Worm (Caenorhabditis elegans): ENCODE results near the gene npr-26.

The npr-26 gene

DNA sequence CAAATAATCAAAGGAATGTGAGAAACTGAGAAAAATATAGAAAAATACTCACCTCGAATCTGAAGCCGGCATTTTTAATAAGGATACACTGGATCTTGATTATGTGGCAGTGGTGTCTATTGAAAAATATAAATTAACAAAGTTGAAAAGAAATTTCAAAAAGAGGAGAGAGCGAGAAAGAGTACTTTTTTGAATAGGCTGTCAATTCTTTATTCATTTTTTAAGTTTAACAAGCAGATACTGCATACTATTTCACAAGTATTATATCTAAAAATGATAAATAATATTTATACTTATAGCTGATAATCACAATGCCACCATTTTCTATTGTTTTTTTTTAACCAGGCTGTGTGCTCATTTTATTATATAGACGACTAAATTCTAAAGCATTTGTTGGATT is at the start of gene npr-26:
Gene npr-26, minus strand, starts transcription at position 101 of the 400 bp plus-strand sequence.
- TF ChIP-seq dmd-4 (tag; optimal IDR thresholded peaks at IDR 0.05) (no peak), ZK546.5 (tag; optimal IDR thresholded peaks at IDR 0.05) (no peak), nhr-77 (tag; optimal IDR thresholded peaks at IDR 0.05) (no peak), R02D3.7 (tag; optimal IDR thresholded peaks at IDR 0.05) (no peak), nhr-129 (tag; optimal IDR thresholded peaks at IDR 0.05) (no peak), F13H6.1 (tag; optimal IDR thresholded peaks at IDR 0.05) (no peak), unc-62 (GFP tag; optimal IDR thresholded peaks at IDR 0.05) (no peak), ama-1 (optimal IDR thresholded peaks at IDR 0.05) (no peak), alr-1 (tag; optimal IDR thresholded peaks at IDR 0.05) (no peak), lin-11 (tag; optimal IDR thresholded peaks at IDR 0.05) (no peak), zag-1 (tag; optimal IDR thresholded peaks at IDR 0.05) (no peak), ztf-11 (tag; optimal IDR thresholded peaks at IDR 0.05) (no peak), blmp-1 (tag; optimal IDR thresholded peaks at IDR 0.05; ENCODE audit: insufficient read depth) (no peak)

DNA sequence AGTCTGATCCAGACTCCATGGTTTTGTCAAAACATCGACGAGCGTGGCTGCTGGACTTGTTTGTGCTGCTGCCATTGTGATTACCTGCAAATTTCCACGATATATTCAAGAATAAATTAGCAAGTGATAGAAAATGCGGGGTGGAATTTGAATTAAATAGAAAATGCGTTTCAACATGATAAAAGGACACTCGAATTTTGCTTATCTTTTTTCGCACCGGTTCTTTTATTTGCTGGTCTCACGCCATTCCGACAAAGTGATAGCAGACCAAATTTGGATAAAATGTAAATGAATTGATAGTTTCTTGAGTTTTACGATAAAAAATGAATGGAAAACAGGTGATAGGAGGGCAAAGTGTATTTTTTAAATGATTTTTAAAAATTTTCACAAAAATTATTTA is 49.7 kb upstream of the npr-26 start, which contains the start of gene elo-2:
Gene elo-2, minus strand, starts transcription at position 84 of the 400 bp plus-strand sequence.
- no peak for TF ChIP-seq nhr-11 (tag; optimal IDR thresholded peaks at IDR 0.05)
- TF ChIP-seq zag-1 (tag; optimal IDR thresholded peaks at IDR 0.05) = no peak
- TF ChIP-seq ztf-4 (tag; optimal IDR thresholded peaks at IDR 0.05) = no peak
- peak; percentile 59 for TF ChIP-seq sma-9 (GFP tag; optimal IDR thresholded peaks at IDR 0.05)
- TF ChIP-seq sma-9 (tag; optimal IDR thresholded peaks at IDR 0.05) = no peak
- no peak for TF ChIP-seq nhr-23 (tag; optimal IDR thresholded peaks at IDR 0.05)
- TF ChIP-seq sma-3 (GFP tag; optimal IDR thresholded peaks at IDR 0.05) = no peak
- no peak for TF ChIP-seq C34F6.9 (tag; optimal IDR thresholded peaks at IDR 0.05)
- no peak for TF ChIP-seq lin-11 (tag; optimal IDR thresholded peaks at IDR 0.05)
- TF ChIP-seq blmp-1 (tag; optimal IDR thresholded peaks at IDR 0.05; ENCODE audit: insufficient read depth) = no peak
- TF ChIP-seq sem-4 (tag; optimal IDR thresholded peaks at IDR 0.05) = no peak
- no peak for TF ChIP-seq mab-5 (tag; optimal IDR thresholded peaks at IDR 0.05)
- no peak for TF ChIP-seq aly-2 (tag; optimal IDR thresholded peaks at IDR 0.05)
- TF ChIP-seq Y55F3AM.14 (GFP tag; optimal IDR thresholded peaks at IDR 0.05) = no peak
- no peak for TF ChIP-seq skn-1 (tag; optimal IDR thresholded peaks at IDR 0.05)
- peak; percentile 9 for TF ChIP-seq crh-2 (tag; optimal IDR thresholded peaks at IDR 0.05)
- peak; percentile 30 for TF ChIP-seq fos-1 (tag; optimal IDR thresholded peaks at IDR 0.05)
- TF ChIP-seq ZK546.5 (tag; optimal IDR thresholded peaks at IDR 0.05) = no peak
- no peak for TF ChIP-seq unc-62 (GFP tag; optimal IDR thresholded peaks at IDR 0.05)
- TF ChIP-seq nhr-6 (tag; optimal IDR thresholded peaks at IDR 0.05) = no peak
- no peak for TF ChIP-seq ama-1 (optimal IDR thresholded peaks at IDR 0.05)
- no peak for TF ChIP-seq ceh-82 (tag; optimal IDR thresholded peaks at IDR 0.05)
- no peak for TF ChIP-seq R02D3.7 (tag; optimal IDR thresholded peaks at IDR 0.05)
- TF ChIP-seq lin-39 (tag; optimal IDR thresholded peaks at IDR 0.05) = no peak
- TF ChIP-seq gmeb-1 (tag; optimal IDR thresholded peaks at IDR 0.05) = peak; percentile 40
- TF ChIP-seq lin-13 (GFP tag; optimal IDR thresholded peaks at IDR 0.05) = no peak
- no peak for TF ChIP-seq mbf-1 (tag; optimal IDR thresholded peaks at IDR 0.05)

DNA sequence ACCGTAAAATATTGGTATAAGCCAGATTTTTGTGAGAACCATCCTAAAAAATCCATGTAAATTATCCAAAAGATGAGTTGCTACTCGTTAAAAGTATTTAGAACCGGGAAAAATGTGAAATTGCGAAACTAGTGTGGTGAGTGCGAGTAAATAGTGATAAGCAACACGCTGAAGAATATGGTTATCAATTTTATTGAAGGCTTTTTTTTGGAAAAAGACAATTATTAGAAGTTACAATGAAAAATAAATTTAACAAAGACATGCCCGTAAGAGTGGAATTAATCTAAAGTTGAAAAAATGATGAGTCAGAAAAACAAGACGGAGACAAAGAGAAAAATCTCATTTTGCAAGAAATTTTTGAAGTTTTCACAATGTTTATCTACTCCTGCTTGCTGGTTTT is 48.3 kb upstream of the npr-26 start, which contains the start of gene F11E6.6:
Gene F11E6.6, minus strand, starts transcription at position 101 of the 400 bp plus-strand sequence.
- peak; percentile 48 for TF ChIP-seq fos-1 (tag; optimal IDR thresholded peaks at IDR 0.05)
- TF ChIP-seq aly-2 (tag; optimal IDR thresholded peaks at IDR 0.05) = no peak

DNA sequence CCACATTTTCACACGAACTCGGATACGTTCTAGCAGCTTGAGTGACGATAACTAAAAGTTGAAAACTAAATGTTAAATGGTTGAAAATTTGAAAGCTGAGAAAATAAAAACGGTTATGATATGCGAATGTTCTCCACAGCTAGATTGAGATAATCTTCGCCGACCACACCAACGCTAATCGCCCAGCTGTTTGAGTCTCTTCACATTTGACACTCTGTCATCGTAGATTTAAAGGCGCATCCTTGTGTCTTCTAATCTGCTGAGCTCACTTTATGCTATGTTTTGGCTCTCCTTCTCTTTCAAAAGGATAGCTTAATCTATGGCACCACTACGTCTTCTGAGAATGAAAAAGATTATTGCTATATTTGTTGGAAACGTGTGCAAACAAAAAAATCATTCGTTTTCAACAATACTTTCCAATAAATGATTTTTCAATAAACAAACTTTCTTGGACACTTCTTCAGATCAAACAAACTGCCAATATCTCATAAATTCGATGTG is 45.5 kb upstream of the npr-26 start, which contains the start of gene F11E6.10:
Gene F11E6.10, minus strand, starts transcription at position 51 of the 501 bp plus-strand sequence.
- TF ChIP-seq mab-5 (tag; optimal IDR thresholded peaks at IDR 0.05) (no peak), nhr-11 (tag; optimal IDR thresholded peaks at IDR 0.05) (no peak), zag-1 (tag; optimal IDR thresholded peaks at IDR 0.05) (no peak), lsy-2 (tag; optimal IDR thresholded peaks at IDR 0.05) (no peak), F13H6.1 (tag; optimal IDR thresholded peaks at IDR 0.05) (no peak), nhr-10 (tag; optimal IDR thresholded peaks at IDR 0.05) (no peak), sma-9 (GFP tag; optimal IDR thresholded peaks at IDR 0.05) (no peak), sma-9 (tag; optimal IDR thresholded peaks at IDR 0.05) (no peak), unc-39 (tag; optimal IDR thresholded peaks at IDR 0.05) (no peak), snpc-4 (tag; optimal IDR thresholded peaks at IDR 0.05) (no peak), mbf-1 (tag; optimal IDR thresholded peaks at IDR 0.05) (no peak), lin-39 (tag; optimal IDR thresholded peaks at IDR 0.05) (no peak), sem-4 (tag; optimal IDR thresholded peaks at IDR 0.05) (no peak), aly-2 (tag; optimal IDR thresholded peaks at IDR 0.05) (no peak)

All from whole organism, L2 larva.